Worm (Caenorhabditis elegans): ENCODE measurements around the gene pgm-1.

DNA sequence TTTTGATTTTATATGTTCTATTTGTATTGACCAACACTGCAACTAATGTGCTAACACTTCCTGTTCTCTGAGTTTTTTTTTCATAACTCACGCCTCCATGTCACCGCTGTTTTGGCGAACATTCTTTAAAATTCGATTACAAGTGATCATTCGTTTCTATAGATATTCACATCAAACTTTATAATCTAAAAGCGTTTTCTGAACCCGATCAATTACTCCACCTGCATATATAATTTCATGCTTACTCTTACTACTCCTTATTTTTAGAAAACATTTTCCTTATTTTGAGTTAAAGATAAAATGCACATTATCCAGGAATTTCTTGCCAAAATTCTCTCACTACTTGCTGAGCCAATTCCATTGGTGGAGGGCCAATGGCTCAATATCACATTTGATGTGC lies 3.3 kb upstream of the pgm-1 start, which contains the start of gene R05F9.7:
- no peak for TF ChIP-seq flt-1 (GFP tag; IDR thresholded peaks at IDR 0.05)
- TF ChIP-seq klf-2 (GFP tag; conservative IDR thresholded peaks at IDR 0.05), result no peak
- TF ChIP-seq ztf-29 (GFP tag; IDR thresholded peaks at IDR 0.05), result no peak
- no peak for TF ChIP-seq ztf-23 (GFP tag; IDR thresholded peaks at IDR 0.05)
- TF ChIP-seq cog-1 (tag; optimal IDR thresholded peaks at IDR 0.05), result no peak
- TF ChIP-seq ref-1 (GFP tag; conservative IDR thresholded peaks at IDR 0.05), result no peak
- TF ChIP-seq T22C8.4 (GFP tag; IDR thresholded peaks at IDR 0.05), result no peak
- TF ChIP-seq tab-1 (GFP tag; IDR thresholded peaks at IDR 0.05), result no peak

Measured in whole organism, midembryonic.